Fruit fly (Drosophila melanogaster) whole organism, embryonic: ENCODE data around the gene Npc2g.

Experiments
- CG10274 ChIP-seq: fragments of 200-800 bp; sonication (Bioruptor generic); optimal IDR thresholded peaks from 3 replicates; lab custom pipeline; 2017; ENCODE audit warnings: missing biosample characterization, mild to moderate bottlenecking, missing genetic modification characterization
- CG10959 ChIP-seq: fragments of 200-800 bp; sonication (Bioruptor generic); IDR thresholded peaks from 2 replicates; pipeline ENCODE4 v1.3.6; 2022; ENCODE audit warnings: missing biosample characterization, missing genetic modification characterization
- CG11504 ChIP-seq: fragments of 200-800 bp; sonication (Bioruptor generic); optimal IDR thresholded peaks from 3 replicates; lab custom pipeline; 2019; ENCODE audit warnings: missing biosample characterization, mild to moderate bottlenecking, missing genetic modification characterization, moderate library complexity
- CG12104 ChIP-seq: fragments of 200-800 bp; sonication (Bioruptor generic); optimal IDR thresholded peaks from 3 replicates; lab custom pipeline; 2016; ENCODE audit warnings: missing biosample characterization, missing genetic modification characterization
- CG12391 ChIP-seq: fragments of 200-800 bp; sonication (Bioruptor generic); optimal IDR thresholded peaks from 3 replicates; lab custom pipeline; 2018; ENCODE audit warnings: missing biosample characterization, mild to moderate bottlenecking, missing genetic modification characterization, moderate library complexity
- CG13287 ChIP-seq: fragments of 200-800 bp; sonication (Bioruptor generic); IDR thresholded peaks from 2 replicates; pipeline ENCODE4 v1.3.6; 2022; ENCODE audit warnings: missing biosample characterization, missing genetic modification characterization; ENCODE audit not compliant: partially characterized antibody
- CG14667 ChIP-seq: fragments of 200-800 bp; sonication (Bioruptor generic); IDR thresholded peaks from 2 replicates; pipeline ENCODE4 v1.3.6; 2022; ENCODE audit warnings: missing biosample characterization, missing genetic modification characterization
- CG14860 ChIP-seq: fragments of 200-800 bp; sonication (Bioruptor generic); IDR thresholded peaks from 3 replicates; pipeline ENCODE4 v1.3.6; 2022; ENCODE audit warnings: missing biosample characterization, missing genetic modification characterization; ENCODE audit not compliant: partially characterized antibody
- CG1647 ChIP-seq: fragments of 200-800 bp; sonication (Bioruptor generic); optimal IDR thresholded peaks from 3 replicates; lab custom pipeline; 2016; ENCODE audit warnings: missing biosample characterization, missing genetic modification characterization
- CG1832 ChIP-seq: fragments of 200-800 bp; sonication (Bioruptor generic); optimal IDR thresholded peaks from 2 replicates; lab custom pipeline; 2017; ENCODE audit warnings: missing biosample characterization, mild to moderate bottlenecking, missing genetic modification characterization, inconsistent platforms
- CG18476 ChIP-seq: fragments of 200-800 bp; sonication (Bioruptor generic); optimal IDR thresholded peaks from 2 replicates; lab custom pipeline; 2016; ENCODE audit warnings: missing biosample characterization, mild to moderate bottlenecking, missing genetic modification characterization
- CG18764 ChIP-seq: fragments of 200-800 bp; sonication (Bioruptor generic); optimal IDR thresholded peaks from 3 replicates; lab custom pipeline; 2016; ENCODE audit warnings: missing biosample characterization, missing genetic modification characterization
- CG30020 ChIP-seq: fragments of 200-800 bp; optimal IDR thresholded peaks from 2 replicates; lab custom pipeline; 2019; ENCODE audit warnings: missing biosample characterization, mild to moderate bottlenecking, missing genetic modification characterization, moderate library complexity
- CG33557 ChIP-seq: fragments of 200-800 bp; sonication (Bioruptor generic); optimal IDR thresholded peaks from 2 replicates; lab custom pipeline; 2019; ENCODE audit warnings: missing biosample characterization, mild to moderate bottlenecking, missing genetic modification characterization, moderate library complexity
- CG4404 ChIP-seq: fragments of 200-800 bp; sonication (Bioruptor generic); IDR thresholded peaks from 2 replicates; pipeline ENCODE4 v1.3.6; 2022; ENCODE audit warnings: missing biosample characterization, missing genetic modification characterization
- CG5180 ChIP-seq: fragments of 200-800 bp; sonication (Bioruptor generic); optimal IDR thresholded peaks from 3 replicates; lab custom pipeline; 2017; ENCODE audit warnings: missing biosample characterization, missing genetic modification characterization, mild to moderate bottlenecking, moderate library complexity, missing genetic modification reagents
- CG6254 ChIP-seq: fragments of 200-800 bp; sonication (Bioruptor generic); optimal IDR thresholded peaks from 3 replicates; lab custom pipeline; 2017; ENCODE audit warnings: mild to moderate bottlenecking, missing biosample characterization, missing genetic modification reagents, missing genetic modification characterization
- CG8388 ChIP-seq: fragments of 200-800 bp; sonication (Bioruptor generic); optimal IDR thresholded peaks from 2 replicates; lab custom pipeline; 2019; ENCODE audit warnings: missing biosample characterization, mild to moderate bottlenecking, missing genetic modification characterization, moderate library complexity
- CrebB ChIP-seq: fragments of 200-800 bp; sonication (Bioruptor generic); optimal IDR thresholded peaks from 3 replicates; lab custom pipeline; 2018; ENCODE audit warnings: missing biosample characterization, mild to moderate bottlenecking, missing genetic modification characterization
- Doc2 ChIP-seq: fragments of 200-800 bp; sonication (Bioruptor generic); IDR thresholded peaks from 2 replicates; pipeline ENCODE4 v1.3.6; 2022; ENCODE audit warnings: missing biosample characterization, missing genetic modification characterization
- HLHmδ ChIP-seq: fragments of 200-800 bp; sonication (Bioruptor generic); optimal IDR thresholded peaks from 2 replicates; lab custom pipeline; 2018; ENCODE audit warnings: missing biosample characterization, mild to moderate bottlenecking, missing genetic modification characterization, moderate library complexity
- Jarid2 ChIP-seq: fragments of 200-800 bp; sonication (Bioruptor generic); optimal IDR thresholded peaks from 3 replicates; lab custom pipeline; 2017; ENCODE audit warnings: mild to moderate bottlenecking, missing biosample characterization, missing genetic modification reagents, missing genetic modification characterization
- Kr ChIP-seq: fragments of 200-800 bp; sonication (Bioruptor generic); optimal IDR thresholded peaks from 2 replicates; lab custom pipeline; 2017; ENCODE audit warnings: missing biosample characterization, mild to moderate bottlenecking, missing genetic modification characterization
- Lim3 ChIP-seq: fragments of 200-800 bp; sonication (Bioruptor generic); IDR thresholded peaks from 2 replicates; pipeline ENCODE4 v1.3.6; 2022; ENCODE audit warnings: missing biosample characterization, missing genetic modification characterization
- MTF-1 ChIP-seq: fragments of 200-800 bp; sonication (Bioruptor generic); optimal IDR thresholded peaks from 2 replicates; lab custom pipeline; 2018; ENCODE audit warnings: missing biosample characterization, mild to moderate bottlenecking, missing genetic modification characterization, borderline replicate concordance
- Mrtf ChIP-seq: fragments of 200-800 bp; sonication (Bioruptor generic); IDR thresholded peaks from 3 replicates; pipeline ENCODE4 v1.3.6; 2022; ENCODE audit warnings: missing biosample characterization, missing genetic modification characterization
- NFAT ChIP-seq: fragments of 200-800 bp; sonication (Bioruptor generic); IDR thresholded peaks from 2 replicates; pipeline ENCODE4 v1.3.6; 2022; ENCODE audit warnings: missing biosample characterization, missing genetic modification characterization
- PHDP ChIP-seq: fragments of 200-800 bp; sonication (Bioruptor generic); optimal IDR thresholded peaks from 3 replicates; lab custom pipeline; 2018; ENCODE audit warnings: missing biosample characterization, mild to moderate bottlenecking, missing genetic modification characterization, moderate library complexity
- Stat92E ChIP-seq, 3 experiments: fragments of >200 bp in 2 of 3; fragments of 200-800 bp in 1 of 3; sonication (Bioruptor generic) in 1 of 3; optimal IDR thresholded peaks; 2 replicates each; lab custom pipeline; 2017 to 2019; ENCODE audit warnings: missing biosample characterization in 3 of 3, missing genetic modification characterization in 3 of 3, mild to moderate bottlenecking in 1 of 3, moderate library complexity in 1 of 3
- Xbp1 ChIP-seq: fragments of 200-800 bp; sonication (Bioruptor generic); optimal IDR thresholded peaks from 3 replicates; lab custom pipeline; 2016; ENCODE audit warnings: missing biosample characterization, mild to moderate bottlenecking, missing genetic modification characterization
- Xrp1 ChIP-seq: fragments of 200-800 bp; sonication (Bioruptor generic); IDR thresholded peaks from 2 replicates; pipeline ENCODE4 v1.3.6; 2022; ENCODE audit warnings: missing biosample characterization, missing genetic modification characterization
- al ChIP-seq: fragments of 200-800 bp; sonication (Bioruptor generic); IDR thresholded peaks from 2 replicates; pipeline ENCODE4 v1.3.6; 2022; ENCODE audit warnings: missing biosample characterization, missing genetic modification characterization
- cg ChIP-seq: fragments of 200-800 bp; sonication (Bioruptor generic); optimal IDR thresholded peaks from 3 replicates; lab custom pipeline; 2019; ENCODE audit warnings: missing biosample characterization, mild to moderate bottlenecking, missing genetic modification characterization, moderate library complexity
- chn ChIP-seq: fragments of 200-800 bp; sonication (Bioruptor generic); optimal IDR thresholded peaks from 2 replicates; lab custom pipeline; 2016; ENCODE audit warnings: missing biosample characterization, missing genetic modification characterization
- disco-r ChIP-seq: fragments of 200-800 bp; sonication (Bioruptor generic); optimal IDR thresholded peaks from 2 replicates; lab custom pipeline; 2016; ENCODE audit warnings: missing biosample characterization, missing genetic modification characterization
- ftz-f1 ChIP-seq: fragments of 200-800 bp; sonication (Bioruptor generic); optimal IDR thresholded peaks from 2 replicates; lab custom pipeline; 2016; ENCODE audit warnings: missing biosample characterization, missing genetic modification characterization
- gce ChIP-seq: fragments of 200-800 bp; sonication (Bioruptor generic); IDR thresholded peaks from 3 replicates; pipeline ENCODE4 v1.3.6; 2022; ENCODE audit warnings: missing biosample characterization, missing genetic modification characterization
- grau ChIP-seq: fragments of 200-800 bp; optimal IDR thresholded peaks from 3 replicates; lab custom pipeline; 2019; ENCODE audit warnings: missing biosample characterization, mild to moderate bottlenecking, missing genetic modification characterization, moderate library complexity
- grn ChIP-seq: fragments of 200-800 bp; sonication (Bioruptor generic); optimal IDR thresholded peaks from 3 replicates; lab custom pipeline; 2017; ENCODE audit warnings: missing biosample characterization, missing genetic modification characterization
- jigr1 ChIP-seq: fragments of 200-800 bp; sonication (Bioruptor generic); IDR thresholded peaks from 3 replicates; pipeline ENCODE4 v1.3.6; 2022; ENCODE audit warnings: missing biosample characterization, missing genetic modification characterization
- ken ChIP-seq: fragments of 200-800 bp; sonication (Bioruptor generic); IDR thresholded peaks from 3 replicates; pipeline ENCODE4 v1.3.6; 2022; ENCODE audit warnings: missing biosample characterization, missing genetic modification characterization
- lola ChIP-seq, 3 experiments: fragments of >200 bp in 2 of 3; fragments of 200-800 bp in 1 of 3; sonication (Bioruptor generic) in 1 of 3; optimal IDR thresholded peaks; 2 replicates each; lab custom pipeline; 2017 to 2019; ENCODE audit warnings: missing biosample characterization in 3 of 3, missing genetic modification characterization in 3 of 3, mild to moderate bottlenecking in 1 of 3, moderate library complexity in 1 of 3
- maf-S ChIP-seq: fragments of 200-800 bp; sonication (Bioruptor generic); optimal IDR thresholded peaks from 2 replicates; lab custom pipeline; 2016; ENCODE audit warnings: missing biosample characterization, missing genetic modification characterization
- onecut ChIP-seq: fragments of 200-800 bp; sonication (Bioruptor generic); IDR thresholded peaks from 2 replicates; pipeline ENCODE4 v1.3.6; 2022; ENCODE audit warnings: missing biosample characterization, missing genetic modification characterization
- pan ChIP-seq, 4 experiments: fragments of >200 bp in 3 of 4; fragments of 200-800 bp in 1 of 4; sonication (Bioruptor generic) in 1 of 4; optimal IDR thresholded peaks in 3 of 4; IDR thresholded peaks in 1 of 4; 2 replicates each; pipeline versions ENCODE4 v1.3.6 to Lab custom; 2017 to 2022; ENCODE audit warnings: missing biosample characterization in 2 of 4, missing genetic modification characterization in 2 of 4, mixed read lengths in 1 of 4
- pho ChIP-seq: fragments of 200-800 bp; sonication (Bioruptor generic); optimal IDR thresholded peaks from 2 replicates; lab custom pipeline; 2016; ENCODE audit warnings: missing biosample characterization, missing genetic modification characterization
- pros ChIP-seq: fragments of 200-800 bp; sonication (Bioruptor generic); optimal IDR thresholded peaks from 3 replicates; lab custom pipeline; 2019; ENCODE audit warnings: missing biosample characterization, mild to moderate bottlenecking, missing genetic modification characterization, moderate library complexity
- slou ChIP-seq: fragments of 200-800 bp; sonication (Bioruptor generic); optimal IDR thresholded peaks from 3 replicates; lab custom pipeline; 2016; ENCODE audit warnings: missing biosample characterization, missing genetic modification characterization
- unc-4 ChIP-seq: fragments of 200-800 bp; sonication (Bioruptor generic); IDR thresholded peaks from 2 replicates; pipeline ENCODE4 v1.3.6; 2022; ENCODE audit warnings: missing biosample characterization, missing genetic modification characterization; ENCODE audit not compliant: partially characterized antibody

Gene Npc2g

DNA sequence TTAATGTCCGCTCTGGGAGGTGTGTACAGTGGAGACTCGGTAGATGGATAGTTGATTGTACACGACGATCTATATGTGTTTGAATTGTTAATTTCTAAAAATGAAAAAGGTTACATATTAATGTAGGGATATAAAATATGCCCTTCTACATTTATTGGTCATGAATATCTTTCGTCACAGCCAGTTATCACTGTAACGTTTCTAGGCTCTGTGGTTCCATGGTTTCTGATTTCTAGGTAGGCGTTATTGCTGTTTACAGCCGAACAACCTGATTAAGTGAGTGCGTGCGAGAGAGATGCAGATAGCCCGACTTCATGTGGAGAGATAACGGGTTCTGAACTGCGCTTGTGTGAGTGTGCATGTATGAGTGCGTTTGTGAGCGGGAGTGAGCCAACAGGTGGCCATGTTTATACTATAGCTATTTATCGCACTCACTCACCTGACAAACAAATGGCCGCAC is 36.6 kb upstream of the Npc2g start (continued):
- TF ChIP-seq jigr1 (GFP tag; lab: Robert Waterston, UW) (peak; percentile 86), pan (optimal IDR thresholded peaks at IDR 0.05; lab: Kevin White, UChicago) (no peak), pan (GFP tag; optimal IDR thresholded peaks at IDR 0.05 in 1 of 2, IDR thresholded peaks at IDR 0.05 in 1 of 2) (peak in 1 of 2 experiments; percentile 95), cg (peak; percentile 96), CG1647 (peak; percentile 86), grau (tag; lab: Kevin White, UChicago) (peak; percentile 99), disco-r (GFP tag; lab: Kevin White, UChicago) (peak; percentile 80), NFAT (peak; percentile 90), Mrtf (GFP tag; lab: Robert Waterston, UW) (peak; percentile 94), Xbp1 (peak; percentile 95), Kr (GFP tag; lab: Kevin White, UChicago) (peak; percentile 28), Jarid2 (GFP tag; lab: Kevin White, UChicago) (peak; percentile 61), pho (GFP tag; lab: Kevin White, UChicago) (peak; percentile 89), CG30020 (tag; lab: Kevin White, UChicago) (no peak), onecut (GFP tag; lab: Robert Waterston, UW) (peak; percentile 90), CG4404 (GFP tag; lab: Robert Waterston, UW) (peak; percentile 97), CG1832 (GFP tag; lab: Kevin White, UChicago) (peak; percentile 86), Stat92E (GFP tag; optimal IDR thresholded peaks at IDR 0.05; lab: Kevin White, UChicago) (peak in 1 of 3 experiments; percentile 77), CG5180 (GFP tag; lab: Kevin White, UChicago) (peak; percentile 74), CG14667 (peak; percentile 95), HLHmδ (peak; percentile 21), maf-S (GFP tag; lab: Kevin White, UChicago) (peak; percentile 92), grn (GFP tag; lab: Kevin White, UChicago) (peak; percentile 69), CG12391 (tag; lab: Kevin White, UChicago) (peak; percentile 92), CG8388 (peak; percentile 93), CG18764 (GFP tag; lab: Kevin White, UChicago) (peak; percentile 82), slou (peak; percentile 76), CG12104 (GFP tag; lab: Kevin White, UChicago) (peak; percentile 75), Xrp1 (GFP tag; lab: Robert Waterston, UW) (peak; percentile 97), pros (peak; percentile 13), CG11504 (peak; percentile 91), CG13287 (peak; percentile 10; the same call in 1 of the 2 replicates), lola (GFP tag; optimal IDR thresholded peaks at IDR 0.05; lab: Kevin White, UChicago) (peak in 1 of 3 experiments; percentile 94), chn (GFP tag; lab: Kevin White, UChicago) (peak; percentile 95), gce (GFP tag; lab: Robert Waterston, UW) (peak; percentile 91), unc-4 (GFP tag; lab: Robert Waterston, UW) (no peak), CG14860 (GFP tag; lab: Robert Waterston, UW) (no peak), CrebB (tag; lab: Kevin White, UChicago) (peak; percentile 77), al (peak; percentile 90), CG10959 (GFP tag; lab: Robert Waterston, UW) (peak; percentile 97), ken (GFP tag; lab: Robert Waterston, UW) (peak; percentile 95), MTF-1 (peak; percentile 80), Doc2 (GFP tag; lab: Robert Waterston, UW) (peak; percentile 68; the same call in 1 of the 2 replicates), ftz-f1 (peak; percentile 12), CG6254 (GFP tag; lab: Kevin White, UChicago) (peak; percentile 77), CG18476 (GFP tag; lab: Kevin White, UChicago) (peak; percentile 89), PHDP (peak; percentile 93), CG10274 (peak; percentile 74), Lim3 (GFP tag; lab: Robert Waterston, UW) (no peak), CG33557 (GFP tag; lab: Kevin White, UChicago) (peak; percentile 94)
